Fruit fly (Drosophila melanogaster): Measurements from ENCODE around the gene Nemp.

The Nemp gene

DNA sequence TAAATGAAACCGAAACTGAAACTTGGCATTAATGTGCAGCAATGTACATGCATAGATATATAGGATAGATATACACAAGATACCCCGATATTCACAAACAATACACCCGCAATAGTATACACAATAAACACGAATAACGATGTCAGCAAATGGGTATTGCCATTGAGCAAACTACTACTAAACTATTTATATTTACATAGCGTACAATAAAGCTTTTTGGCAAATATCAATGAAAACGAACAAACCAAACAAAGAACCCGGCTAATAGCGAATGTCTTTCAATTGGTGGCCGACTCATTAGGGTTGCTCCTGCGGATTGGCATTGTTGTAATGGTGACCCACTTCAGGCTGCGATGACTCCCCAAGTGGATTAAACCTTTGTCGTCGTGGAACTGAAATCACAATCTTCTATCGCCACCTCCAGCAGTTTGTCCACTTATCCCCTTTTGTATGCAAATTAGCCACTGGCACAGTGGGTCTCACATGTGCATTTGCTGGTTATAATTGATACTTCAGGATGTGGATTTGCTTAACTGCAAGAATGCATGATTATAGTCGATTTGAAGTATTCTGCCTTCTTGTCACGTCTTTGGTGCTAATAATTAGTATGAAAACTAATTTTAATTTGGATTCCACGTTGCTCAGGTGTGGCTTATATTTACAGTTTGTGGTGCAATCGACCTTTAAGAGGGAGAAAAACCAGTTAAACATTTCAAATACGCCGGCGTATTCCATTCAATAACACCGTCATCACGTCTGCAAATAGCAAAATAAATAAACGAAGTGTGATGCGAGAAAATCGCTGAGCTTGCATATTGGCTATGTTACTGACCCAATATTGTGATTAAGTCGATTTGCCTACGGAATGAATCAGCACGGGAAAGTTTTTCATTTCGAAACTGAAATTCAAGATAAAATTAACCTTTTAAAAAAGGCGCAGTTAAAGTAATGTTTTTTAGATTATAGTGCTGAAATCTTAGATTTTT, 4.4 kb downstream of the Nemp start (continued):
- no peak for TF ChIP-seq CG17829 (tag; optimal IDR thresholded peaks at IDR 0.05)
- TF ChIP-seq Dbx (GFP tag; IDR thresholded peaks at IDR 0.05) = no peak
- TF ChIP-seq CG15696 (tag; optimal IDR thresholded peaks at IDR 0.05) = no peak
- TF ChIP-seq HmgZ (tag; optimal IDR thresholded peaks at IDR 0.05) = no peak
- TF ChIP-seq toy (GFP tag; IDR thresholded peaks at IDR 0.05) = no peak
- no peak for TF ChIP-seq Adf1 (GFP tag; IDR thresholded peaks at IDR 0.05)
- TF ChIP-seq Xrp1 (GFP tag; IDR thresholded peaks at IDR 0.05) = peak; percentile 66
- peak; percentile 26 for TF ChIP-seq CG8924 (tag; optimal IDR thresholded peaks at IDR 0.05)
- TF ChIP-seq CrebB (tag; optimal IDR thresholded peaks at IDR 0.05) = no peak
- TF ChIP-seq CG12219 (GFP tag; optimal IDR thresholded peaks at IDR 0.05) = no peak
- no peak for TF ChIP-seq ewg (GFP tag; optimal IDR thresholded peaks at IDR 0.05)
- no peak for TF ChIP-seq Chrac-16 (GFP tag; optimal IDR thresholded peaks at IDR 0.05)
- TF ChIP-seq dmrt11E (tag; optimal IDR thresholded peaks at IDR 0.05) = no peak
- TF ChIP-seq ac (GFP tag; optimal IDR thresholded peaks at IDR 0.05) = no peak
- peak; percentile 67 for TF ChIP-seq pum (GFP tag; optimal IDR thresholded peaks at IDR 0.05)
- no peak for TF ChIP-seq sc (optimal IDR thresholded peaks at IDR 0.05)
- no peak for TF ChIP-seq sc (GFP tag; optimal IDR thresholded peaks at IDR 0.05)
- 0 out of 3 replicates have a peak, but pooled peaks have one; percentile 48 for TF ChIP-seq CG2199 (GFP tag; IDR thresholded peaks at IDR 0.05)
- TF ChIP-seq Trl (optimal IDR thresholded peaks at IDR 0.05) = no peak
- TF ChIP-seq Trl (GFP tag; optimal IDR thresholded peaks at IDR 0.05) = peak; percentile 81
- TF ChIP-seq CG17186 (GFP tag; optimal IDR thresholded peaks at IDR 0.05) = no peak
- peak; percentile 72 for TF ChIP-seq CG14441 (GFP tag; IDR thresholded peaks at IDR 0.05)
- TF ChIP-seq psq (GFP tag; optimal IDR thresholded peaks at IDR 0.05) = no peak
- no peak for TF ChIP-seq CG17568 (GFP tag; optimal IDR thresholded peaks at IDR 0.05)
- TF ChIP-seq dysf (GFP tag; IDR thresholded peaks at IDR 0.05) = peak; percentile 80
- no peak for TF ChIP-seq CG11398 (GFP tag; optimal IDR thresholded peaks at IDR 0.05)
- TF ChIP-seq sd (tag; optimal IDR thresholded peaks at IDR 0.05) = no peak
- TF ChIP-seq tio (GFP tag; optimal IDR thresholded peaks at IDR 0.05) = no peak
- no peak for TF ChIP-seq CG8359 (GFP tag; optimal IDR thresholded peaks at IDR 0.05; ENCODE audit: borderline replicate concordance)
- no peak for TF ChIP-seq gsb (GFP tag; IDR thresholded peaks at IDR 0.05)
- TF ChIP-seq cad (GFP tag; optimal IDR thresholded peaks at IDR 0.05) = no peak
- no peak for TF ChIP-seq dm (GFP tag; optimal IDR thresholded peaks at IDR 0.05)
- no peak for TF ChIP-seq CG16863 (GFP tag; optimal IDR thresholded peaks at IDR 0.05)
- TF ChIP-seq CG1647 (GFP tag; optimal IDR thresholded peaks at IDR 0.05) = no peak
- TF ChIP-seq twi (tag; optimal IDR thresholded peaks at IDR 0.05) = no peak
- peak; percentile 9 for TF ChIP-seq CG17359 (tag; optimal IDR thresholded peaks at IDR 0.05)
- TF ChIP-seq CG12236 (GFP tag; optimal IDR thresholded peaks at IDR 0.05) = no peak
- TF ChIP-seq grau (tag; optimal IDR thresholded peaks at IDR 0.05) = peak; percentile 26
- TF ChIP-seq sima (GFP tag; optimal IDR thresholded peaks at IDR 0.05) = no peak
- TF ChIP-seq CG5245 (GFP tag; optimal IDR thresholded peaks at IDR 0.05) = no peak
- TF ChIP-seq slbo (GFP tag; IDR thresholded peaks at IDR 0.05) = peak; percentile 21; the same call in 1 of the 2 replicates
- TF ChIP-seq salm (tag; optimal IDR thresholded peaks at IDR 0.05) = no peak
- no peak for TF ChIP-seq Bdp1 (GFP tag; optimal IDR thresholded peaks at IDR 0.05)
- peak; percentile 69 for TF ChIP-seq ap (GFP tag; IDR thresholded peaks at IDR 0.05)
- peak; percentile 41 for TF ChIP-seq CG1603 (tag; optimal IDR thresholded peaks at IDR 0.05)
- TF ChIP-seq CG14667 (GFP tag; IDR thresholded peaks at IDR 0.05) = no peak
- TF ChIP-seq CG18476 (GFP tag; optimal IDR thresholded peaks at IDR 0.05) = no peak
- no peak for TF ChIP-seq CG8944 (GFP tag; optimal IDR thresholded peaks at IDR 0.05)
- no peak for TF ChIP-seq hkb (optimal IDR thresholded peaks at IDR 0.05)
- no peak for TF ChIP-seq hkb (GFP tag; IDR thresholded peaks at IDR 0.05)
- TF ChIP-seq Fer3 (tag; optimal IDR thresholded peaks at IDR 0.05) = no peak

Measured in whole organism, embryonic.